Fruit fly (Drosophila melanogaster) whole organism, adult: Measurements from ENCODE around the gene Ada3.

Experiments used
- CG11617 ChIP-seq: fragments of 200-800 bp; sonication (Bioruptor generic); optimal IDR thresholded peaks from 2 replicates; lab custom pipeline; 2017; ENCODE audit warnings: mild to moderate bottlenecking, missing biosample characterization, missing genetic modification reagents, missing genetic modification characterization
- CG12768 ChIP-seq: fragments of 200-800 bp; sonication (Bioruptor generic); optimal IDR thresholded peaks from 2 replicates; lab custom pipeline; 2017; ENCODE audit warnings: missing biosample characterization, missing genetic modification characterization, mild to moderate bottlenecking, moderate library complexity, missing genetic modification reagents
- CG14711 ChIP-seq: fragments of 200-800 bp; sonication (Bioruptor generic); optimal IDR thresholded peaks from 2 replicates; lab custom pipeline; 2018; ENCODE audit warnings: missing biosample characterization, mild to moderate bottlenecking, missing genetic modification characterization, moderate library complexity
- CG1620 ChIP-seq: fragments of 200-800 bp; sonication (Bioruptor generic); optimal IDR thresholded peaks from 2 replicates; lab custom pipeline; 2016; ENCODE audit warnings: missing biosample characterization, missing genetic modification characterization
- CG33017 ChIP-seq: fragments of 200-800 bp; sonication (Bioruptor generic); optimal IDR thresholded peaks from 2 replicates; lab custom pipeline; 2018; ENCODE audit warnings: missing biosample characterization, mild to moderate bottlenecking, missing genetic modification characterization, moderate library complexity
- CG5204 ChIP-seq: fragments of 200-800 bp; sonication (Bioruptor generic); optimal IDR thresholded peaks from 2 replicates; lab custom pipeline; 2016; ENCODE audit warnings: missing biosample characterization, missing genetic modification characterization
- Crg-1 ChIP-seq: fragments of 200-800 bp; sonication (Bioruptor generic); optimal IDR thresholded peaks from 2 replicates; lab custom pipeline; 2016; ENCODE audit warnings: missing biosample characterization, missing genetic modification characterization
- Mnt ChIP-seq: fragments of 200-800 bp; sonication (Bioruptor generic); optimal IDR thresholded peaks from 2 replicates; lab custom pipeline; 2016; ENCODE audit warnings: missing biosample characterization, mild to moderate bottlenecking, missing genetic modification characterization
- bab1 ChIP-seq: fragments of 200-800 bp; sonication (Bioruptor generic); optimal IDR thresholded peaks from 3 replicates; lab custom pipeline; 2019; ENCODE audit warnings: missing biosample characterization, mild to moderate bottlenecking, missing genetic modification characterization, moderate library complexity
- cnc ChIP-seq, 2 experiments: fragments of >200 bp; optimal IDR thresholded peaks; 2 replicates each; lab custom pipeline; 2017
- kay ChIP-seq: fragments of 200-800 bp; sonication (Bioruptor generic); peaks from one replicate; lab custom pipeline; 2016; ENCODE audit warnings: missing biosample characterization, missing genetic modification characterization, borderline replicate concordance
- tj ChIP-seq: fragments of 200-800 bp; sonication (Bioruptor generic); optimal IDR thresholded peaks from 3 replicates; lab custom pipeline; 2017; ENCODE audit warnings: missing biosample characterization, mild to moderate bottlenecking, missing genetic modification characterization, moderate library complexity

dm6 chrX:18085470-18085797 is at the start of gene Ada3:
- peak; percentile 67 for TF ChIP-seq CG14711 (tag; lab: Kevin White, UChicago)
- TF ChIP-seq CG11617, result peak; percentile 84
- peak; percentile 83 for TF ChIP-seq Crg-1 (GFP tag; lab: Kevin White, UChicago)
- TF ChIP-seq tj (GFP tag; lab: Kevin White, UChicago), result peak; percentile 33
- peak; percentile 35 for TF ChIP-seq CG12768 (GFP tag; lab: Kevin White, UChicago)
- peak; percentile 70 for TF ChIP-seq CG5204 (GFP tag; lab: Kevin White, UChicago)
- no peak for TF ChIP-seq kay (GFP tag; lab: Kevin White, UChicago)
- peak; percentile 63 for TF ChIP-seq bab1 (GFP tag; lab: Kevin White, UChicago)
- no peak for TF ChIP-seq cnc (optimal IDR thresholded peaks at IDR 0.05; lab: Kevin White, UChicago)
- TF ChIP-seq CG33017, result peak; percentile 50
- peak; percentile 78 for TF ChIP-seq CG1620 (GFP tag; lab: Kevin White, UChicago)
- TF ChIP-seq Mnt (GFP tag; lab: Kevin White, UChicago), result peak; percentile 96
